Fruit fly (Drosophila melanogaster) whole organism, pupa: Measurements from ENCODE around the gene Prosalpha6.

ENCODE experiments used
- CG17806 ChIP-seq: fragments of 200-800 bp; sonication (Bioruptor generic); optimal IDR thresholded peaks from 2 replicates; lab custom pipeline; 2018; ENCODE audit warnings: missing biosample characterization, mild to moderate bottlenecking, missing genetic modification characterization, moderate library complexity
- EcR ChIP-seq: fragments of 200-800 bp; sonication (Bioruptor generic); optimal IDR thresholded peaks from 3 replicates; lab custom pipeline; 2019; ENCODE audit warnings: missing biosample characterization, missing genetic modification characterization, mild to moderate bottlenecking, moderate library complexity, missing genetic modification reagents

DNA sequence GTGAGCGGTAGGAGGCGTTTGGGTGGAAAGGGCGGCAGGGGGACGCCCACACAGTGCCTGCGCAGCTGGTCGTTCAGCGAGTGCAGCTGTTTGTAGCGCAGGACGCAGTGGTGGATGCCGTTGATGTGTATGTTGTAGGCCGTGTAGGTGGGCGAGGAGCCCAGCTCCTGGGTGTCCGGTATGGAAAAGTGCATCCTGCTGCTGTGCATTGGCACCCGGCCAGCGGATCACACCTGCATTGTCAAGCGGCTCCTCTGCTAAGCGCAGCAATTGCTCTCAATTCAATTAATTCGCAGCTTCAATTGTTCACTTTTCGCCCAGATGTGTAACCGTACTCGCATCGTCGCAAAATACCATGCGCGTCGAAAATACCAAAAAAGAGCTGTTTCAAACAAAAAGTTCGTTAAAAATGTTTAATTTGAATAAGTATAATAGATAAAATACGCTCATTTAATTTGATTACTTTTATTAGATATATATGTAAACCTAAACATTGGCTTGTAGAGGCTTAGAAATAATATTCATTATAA lies 14.5 kb upstream of the Prosalpha6 start, which contains the start of gene Snx17:
- TF ChIP-seq CG17806 (tag; lab: Kevin White, UChicago): no peak
- TF ChIP-seq EcR (GFP tag; lab: Kevin White, UChicago): no peak
